Fruit fly (Drosophila melanogaster): ENCODE measurements around the gene CG1239.
A peak's percentile ranks its signal among the peaks of the same experiment; 100 is the strongest.

CG1239 gene

dm6 chr3R:5778731-5779593, 45.6 kb downstream of the CG1239 start, which contains the start of gene jagn (continued):
- TF ChIP-seq CG16779 (GFP tag; IDR thresholded peaks at IDR 0.05): 0 out of 2 replicates have a peak, but pooled peaks have one; percentile 27
- no peak for TF ChIP-seq TFAM (GFP tag; optimal IDR thresholded peaks at IDR 0.05)
- no peak for TF ChIP-seq gcm (GFP tag; optimal IDR thresholded peaks at IDR 0.05)
- TF ChIP-seq hb (GFP tag; IDR thresholded peaks at IDR 0.05; ENCODE audit: partially characterized antibody): peak; percentile 100
- TF ChIP-seq Spps (tag; optimal IDR thresholded peaks at IDR 0.05): no peak
- peak; percentile 12 for TF ChIP-seq CG6254 (GFP tag; optimal IDR thresholded peaks at IDR 0.05)
- TF ChIP-seq pros (GFP tag; optimal IDR thresholded peaks at IDR 0.05): no peak
- peak; percentile 13 for TF ChIP-seq CG15696 (tag; optimal IDR thresholded peaks at IDR 0.05)
- TF ChIP-seq CG18599 (GFP tag; optimal IDR thresholded peaks at IDR 0.05): peak; percentile 2
- no peak for TF ChIP-seq Hr78 (GFP tag; optimal IDR thresholded peaks at IDR 0.05)
- TF ChIP-seq lbe (GFP tag; optimal IDR thresholded peaks at IDR 0.05): peak; percentile 80
- peak; percentile 54 for TF ChIP-seq CG11723 (GFP tag; optimal IDR thresholded peaks at IDR 0.05)
- peak; percentile 36 for TF ChIP-seq CG12744 (GFP tag; optimal IDR thresholded peaks at IDR 0.05)
- no peak for TF ChIP-seq CG30431 (GFP tag; optimal IDR thresholded peaks at IDR 0.05)
- TF ChIP-seq CG1832 (GFP tag; optimal IDR thresholded peaks at IDR 0.05): peak; percentile 14
- peak; percentile 80 for TF ChIP-seq HLH54F (GFP tag; optimal IDR thresholded peaks at IDR 0.05)
- peak; percentile 59 for TF ChIP-seq CG7786 (GFP tag; optimal IDR thresholded peaks at IDR 0.05)
- TF ChIP-seq lilli (GFP tag; optimal IDR thresholded peaks at IDR 0.05): peak; percentile 82
- peak; percentile 96 for TF ChIP-seq Dref (GFP tag; IDR thresholded peaks at IDR 0.05)
- TF ChIP-seq tna (GFP tag; IDR thresholded peaks at IDR 0.05; ENCODE audit: partially characterized antibody): peak; percentile 99
- TF ChIP-seq CG13894 (tag; optimal IDR thresholded peaks at IDR 0.05): peak; percentile 31
- no peak for TF ChIP-seq ase (GFP tag; IDR thresholded peaks at IDR 0.05)
- no peak for TF ChIP-seq salm (tag; optimal IDR thresholded peaks at IDR 0.05)
- TF ChIP-seq sug (tag; optimal IDR thresholded peaks at IDR 0.05): peak; percentile 54
- TF ChIP-seq CG4424 (GFP tag; optimal IDR thresholded peaks at IDR 0.05): peak; percentile 47
- no peak for TF ChIP-seq tll (GFP tag; optimal IDR thresholded peaks at IDR 0.05)
- TF ChIP-seq HLH3B (GFP tag; IDR thresholded peaks at IDR 0.05): 0 out of 2 replicates have a peak, but pooled peaks have one; percentile 29
- peak; percentile 39 for TF ChIP-seq vfl (GFP tag; optimal IDR thresholded peaks at IDR 0.05)
- TF ChIP-seq HmgD (GFP tag; optimal IDR thresholded peaks at IDR 0.05): peak; percentile 56
- TF ChIP-seq E2f1 (GFP tag; IDR thresholded peaks at IDR 0.05): peak; percentile 58
- TF ChIP-seq CG10959 (GFP tag; IDR thresholded peaks at IDR 0.05): no peak
- peak; percentile 83 for TF ChIP-seq Dbx (GFP tag; IDR thresholded peaks at IDR 0.05)
- TF ChIP-seq Scr (GFP tag; IDR thresholded peaks at IDR 0.05; ENCODE audit: partially characterized antibody): peak; percentile 99
- TF ChIP-seq Gug (GFP tag; IDR thresholded peaks at IDR 0.05): peak; percentile 93
- no peak for TF ChIP-seq CG11504 (tag; optimal IDR thresholded peaks at IDR 0.05)
- TF ChIP-seq CG3995 (GFP tag; optimal IDR thresholded peaks at IDR 0.05): peak; percentile 14
- TF ChIP-seq zen2 (GFP tag; IDR thresholded peaks at IDR 0.05; ENCODE audit: partially characterized antibody): peak; percentile 99
- TF ChIP-seq CG11695 (GFP tag; IDR thresholded peaks at IDR 0.05): 0 out of 3 replicates have a peak, but pooled peaks have one; percentile 13
- no peak for TF ChIP-seq ac (GFP tag; optimal IDR thresholded peaks at IDR 0.05)
- no peak for TF ChIP-seq BtbVII (GFP tag; optimal IDR thresholded peaks at IDR 0.05)
- TF ChIP-seq CoRest (tag; optimal IDR thresholded peaks at IDR 0.05): peak; percentile 82
- TF ChIP-seq CG17385 (GFP tag; optimal IDR thresholded peaks at IDR 0.05): peak; percentile 61
- TF ChIP-seq kay (GFP tag; optimal IDR thresholded peaks at IDR 0.05): no peak
- peak; percentile 65 for TF ChIP-seq CG31441 (GFP tag; IDR thresholded peaks at IDR 0.05)
- TF ChIP-seq Elba2 (GFP tag; optimal IDR thresholded peaks at IDR 0.05): no peak
- TF ChIP-seq fd102C (GFP tag; optimal IDR thresholded peaks at IDR 0.05): no peak
- TF ChIP-seq Drgx (GFP tag; IDR thresholded peaks at IDR 0.05): no peak; the same call in 1 of the 2 replicates
- peak; percentile 23 for TF ChIP-seq CG33557 (GFP tag; optimal IDR thresholded peaks at IDR 0.05)
